Fruit fly (Drosophila melanogaster) whole organism: Measurements from ENCODE around the gene CG4613.

Experiments used
- CG8478 ChIP-seq: fragments of >200 bp; optimal IDR thresholded peaks from 2 replicates; lab custom pipeline; 2018; ENCODE audit warnings: inconsistent platforms
- Dll ChIP-seq: fragments of >200 bp; optimal IDR thresholded peaks from 2 replicates; lab custom pipeline; 2017
- EcR ChIP-seq, 2 experiments: fragments of >200 bp; optimal IDR thresholded peaks; 2 replicates each; lab custom pipeline; 2017; ENCODE audit warnings: missing biosample characterization in 2 of 2, missing genetic modification characterization in 2 of 2, missing genetic modification reagents in 2 of 2
- pan ChIP-seq: fragments of >200 bp; optimal IDR thresholded peaks from 2 replicates; lab custom pipeline; 2017
- psq ChIP-seq: fragments of >200 bp; optimal IDR thresholded peaks from 2 replicates; lab custom pipeline; 2017
- usp ChIP-seq: fragments of >200 bp; optimal IDR thresholded peaks from 2 replicates; lab custom pipeline; 2017; ENCODE audit warnings: missing biosample characterization, missing genetic modification characterization, mixed read lengths

DNA sequence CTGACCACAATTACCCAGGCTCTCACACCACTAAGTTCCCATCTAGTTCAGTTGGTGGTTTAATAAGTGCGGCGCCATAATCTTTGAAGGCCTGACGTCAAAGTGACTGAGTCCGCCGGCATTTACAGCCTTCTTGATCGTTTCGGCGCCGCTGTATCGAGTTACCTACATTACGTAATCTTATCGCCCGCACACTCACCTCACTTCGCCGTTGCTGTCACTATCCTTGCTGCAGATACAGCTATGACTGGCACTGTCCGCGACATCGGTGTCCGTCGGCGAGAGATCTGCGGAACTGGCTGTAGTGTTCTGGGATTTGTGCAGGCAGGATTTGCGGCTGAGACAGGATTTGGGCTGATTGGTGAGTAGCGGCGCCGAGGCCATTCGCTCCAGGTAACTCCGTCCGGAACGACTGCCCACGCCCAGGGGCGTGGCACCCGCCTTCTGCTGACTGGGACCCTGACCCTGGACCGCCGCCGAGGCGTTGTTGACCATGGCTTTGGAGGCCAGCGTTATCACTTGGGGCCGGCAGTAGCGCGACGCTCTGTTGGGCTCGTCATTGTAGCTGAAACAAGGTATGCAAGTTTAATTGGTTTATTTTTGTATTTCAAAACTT, 25.5 kb upstream of the CG4613 start:
- TF ChIP-seq CG8478 (lab: Kevin White, UChicago) (no peak), psq (lab: Kevin White, UChicago) (no peak), Dll (no peak), pan (no peak), EcR (GFP tag; optimal IDR thresholded peaks at IDR 0.05; lab: Kevin White, UChicago) (no peak), usp (GFP tag; lab: Kevin White, UChicago) (no peak)
